Fruit fly (Drosophila melanogaster) Kc167 (cell line): ENCODE results near the gene slf.

ENCODE experiments used
- Sin3A ChIP-seq: fragments of >200 bp; optimal IDR thresholded peaks from 2 replicates; lab custom pipeline; 2018; ENCODE audit warnings: missing external identifiers
- h ChIP-seq: fragments of >200 bp; optimal IDR thresholded peaks from 3 replicates; lab custom pipeline; 2018; ENCODE audit warnings: missing external identifiers
- insv ChIP-seq: fragments of >200 bp; optimal IDR thresholded peaks from 3 replicates; lab custom pipeline; 2018; ENCODE audit warnings: missing external identifiers

dm6 chr2L:4850356-4850755 lies 48.6 kb upstream of the slf start, which contains the start of the genes mRpS2 and Mon1:
- TF ChIP-seq insv (no peak), Sin3A (lab: Kevin White, UChicago) (no peak), h (lab: Kevin White, UChicago) (no peak)
